Fruit fly (Drosophila melanogaster) whole organism, embryonic: ENCODE measurements around the gene CG7304.

Source experiments
- Atf-2 ChIP-seq: fragments of 200-800 bp; sonication (Bioruptor generic); optimal IDR thresholded peaks from 2 replicates; lab custom pipeline; 2016; ENCODE audit warnings: missing biosample characterization, missing genetic modification characterization
- Atf6 ChIP-seq: fragments of 200-800 bp; sonication (Bioruptor generic); IDR thresholded peaks from 2 replicates; pipeline ENCODE4 v1.3.6; 2022; ENCODE audit warnings: missing biosample characterization, missing genetic modification characterization
- CG10959 ChIP-seq: fragments of 200-800 bp; sonication (Bioruptor generic); IDR thresholded peaks from 2 replicates; pipeline ENCODE4 v1.3.6; 2022; ENCODE audit warnings: missing biosample characterization, missing genetic modification characterization
- CG10979 ChIP-seq: fragments of 200-800 bp; sonication (Bioruptor generic); optimal IDR thresholded peaks from 2 replicates; lab custom pipeline; 2018; ENCODE audit warnings: missing biosample characterization, mild to moderate bottlenecking, missing genetic modification characterization, moderate library complexity
- CG12942 ChIP-seq: fragments of 200-800 bp; sonication (Bioruptor generic); optimal IDR thresholded peaks from 3 replicates; lab custom pipeline; 2016; ENCODE audit warnings: missing biosample characterization, missing genetic modification characterization
- CG13424 ChIP-seq: fragments of 200-800 bp; sonication (Bioruptor generic); optimal IDR thresholded peaks from 2 replicates; lab custom pipeline; 2019; ENCODE audit warnings: missing biosample characterization, mild to moderate bottlenecking, missing genetic modification characterization, moderate library complexity
- CG1602 ChIP-seq: fragments of 200-800 bp; sonication (Bioruptor generic); optimal IDR thresholded peaks from 3 replicates; lab custom pipeline; 2016; ENCODE audit warnings: missing biosample characterization, missing genetic modification characterization
- CG16863 ChIP-seq: fragments of 200-800 bp; sonication (Bioruptor generic); optimal IDR thresholded peaks from 3 replicates; lab custom pipeline; 2016; ENCODE audit warnings: missing biosample characterization, missing genetic modification characterization
- CG1792 ChIP-seq: fragments of 200-800 bp; sonication (Bioruptor generic); optimal IDR thresholded peaks from 2 replicates; lab custom pipeline; 2016; ENCODE audit warnings: missing biosample characterization, missing genetic modification characterization
- CG18476 ChIP-seq: fragments of 200-800 bp; sonication (Bioruptor generic); optimal IDR thresholded peaks from 2 replicates; lab custom pipeline; 2016; ENCODE audit warnings: missing biosample characterization, mild to moderate bottlenecking, missing genetic modification characterization
- CG18619 ChIP-seq: fragments of 200-800 bp; sonication (Bioruptor generic); optimal IDR thresholded peaks from 3 replicates; lab custom pipeline; 2017; ENCODE audit warnings: missing biosample characterization, mild to moderate bottlenecking, missing genetic modification characterization
- CG4820 ChIP-seq: fragments of 200-800 bp; sonication (Bioruptor generic); optimal IDR thresholded peaks from 3 replicates; lab custom pipeline; 2016; ENCODE audit warnings: missing biosample characterization, missing genetic modification characterization
- CG6254 ChIP-seq: fragments of 200-800 bp; sonication (Bioruptor generic); optimal IDR thresholded peaks from 3 replicates; lab custom pipeline; 2017; ENCODE audit warnings: mild to moderate bottlenecking, missing biosample characterization, missing genetic modification reagents, missing genetic modification characterization
- CG6689 ChIP-seq: fragments of 200-800 bp; sonication (Bioruptor generic); IDR thresholded peaks from 2 replicates; pipeline ENCODE4 v1.3.6; 2022; ENCODE audit warnings: missing biosample characterization, missing genetic modification characterization
- CG7357 ChIP-seq: fragments of 200-800 bp; sonication (Bioruptor generic); IDR thresholded peaks from 3 replicates; pipeline ENCODE4 v1.3.6; 2022; ENCODE audit warnings: missing biosample characterization, missing genetic modification characterization
- CG7786 ChIP-seq: fragments of 200-800 bp; sonication (Bioruptor generic); optimal IDR thresholded peaks from 2 replicates; lab custom pipeline; 2016; ENCODE audit warnings: missing biosample characterization, missing genetic modification characterization
- CG9215 ChIP-seq: fragments of 200-800 bp; sonication (Bioruptor generic); IDR thresholded peaks from 2 replicates; pipeline ENCODE4 v1.3.6; 2022; ENCODE audit warnings: missing biosample characterization, missing genetic modification characterization
- CHES-1-like ChIP-seq: fragments of 200-800 bp; sonication (Bioruptor generic); optimal IDR thresholded peaks from 2 replicates; lab custom pipeline; 2016; ENCODE audit warnings: missing biosample characterization, missing genetic modification characterization
- Chrac-16 ChIP-seq: fragments of 200-800 bp; sonication (Bioruptor generic); optimal IDR thresholded peaks from 3 replicates; lab custom pipeline; 2016; ENCODE audit warnings: missing biosample characterization, missing genetic modification characterization
- Deaf1 ChIP-seq: fragments of 200-800 bp; optimal IDR thresholded peaks from 3 replicates; lab custom pipeline; 2019; ENCODE audit warnings: missing biosample characterization, mild to moderate bottlenecking, missing genetic modification characterization, moderate library complexity
- Dref ChIP-seq: fragments of 200-800 bp; sonication (Bioruptor generic); IDR thresholded peaks from 2 replicates; pipeline ENCODE4 v1.3.6; 2022; ENCODE audit warnings: missing biosample characterization, missing genetic modification characterization
- E2f2 ChIP-seq: fragments of 200-800 bp; sonication (Bioruptor generic); IDR thresholded peaks from 2 replicates; pipeline ENCODE4 v1.3.6; 2022; ENCODE audit warnings: missing biosample characterization, missing genetic modification characterization
- Elba2 ChIP-seq: fragments of 200-800 bp; sonication (Bioruptor generic); optimal IDR thresholded peaks from 3 replicates; lab custom pipeline; 2016; ENCODE audit warnings: missing biosample characterization, missing genetic modification characterization
- Ets97D ChIP-seq: fragments of 200-800 bp; sonication (Bioruptor generic); optimal IDR thresholded peaks from 3 replicates; lab custom pipeline; 2016; ENCODE audit warnings: missing biosample characterization, missing genetic modification characterization
- Gsc ChIP-seq: fragments of 200-800 bp; sonication (Bioruptor generic); IDR thresholded peaks from 2 replicates; pipeline ENCODE4 v1.3.6; 2022; ENCODE audit warnings: missing biosample characterization, missing genetic modification characterization
- Med ChIP-seq: fragments of 200-800 bp; sonication (Bioruptor generic); peaks from one replicate; lab custom pipeline; 2016; ENCODE audit warnings: missing biosample characterization, missing genetic modification characterization, mild to moderate bottlenecking, inconsistent platforms, moderate library complexity
- NC2α ChIP-seq: fragments of 200-800 bp; sonication (Bioruptor generic); optimal IDR thresholded peaks from 2 replicates; lab custom pipeline; 2016; ENCODE audit warnings: missing biosample characterization, missing genetic modification characterization
- NK7.1 ChIP-seq: fragments of 200-800 bp; sonication (Bioruptor generic); optimal IDR thresholded peaks from 3 replicates; lab custom pipeline; 2016; ENCODE audit warnings: missing biosample characterization, missing genetic modification characterization
- Neu2 ChIP-seq: fragments of 200-800 bp; sonication (Bioruptor generic); optimal IDR thresholded peaks from 3 replicates; lab custom pipeline; 2016; ENCODE audit warnings: missing biosample characterization, missing genetic modification characterization, borderline replicate concordance
- Nf-YA ChIP-seq: fragments of 200-800 bp; sonication (Bioruptor generic); IDR thresholded peaks from 2 replicates; pipeline ENCODE4 v1.3.6; 2022; ENCODE audit warnings: missing biosample characterization, missing genetic modification characterization
- Nf-YB ChIP-seq: fragments of 200-800 bp; sonication (Bioruptor generic); optimal IDR thresholded peaks from 3 replicates; lab custom pipeline; 2019; ENCODE audit warnings: missing biosample characterization, mild to moderate bottlenecking, missing genetic modification characterization, moderate library complexity
- Sox100B ChIP-seq: fragments of 200-800 bp; sonication (Bioruptor generic); optimal IDR thresholded peaks from 3 replicates; lab custom pipeline; 2018; ENCODE audit warnings: missing biosample characterization, mild to moderate bottlenecking, missing genetic modification characterization
- Stat92E ChIP-seq, 3 experiments: fragments of >200 bp in 2 of 3; fragments of 200-800 bp in 1 of 3; sonication (Bioruptor generic) in 1 of 3; optimal IDR thresholded peaks; 2 replicates each; lab custom pipeline; 2017 to 2019; ENCODE audit warnings: missing biosample characterization in 3 of 3, missing genetic modification characterization in 3 of 3, mild to moderate bottlenecking in 1 of 3, moderate library complexity in 1 of 3
- Xrp1 ChIP-seq: fragments of 200-800 bp; sonication (Bioruptor generic); IDR thresholded peaks from 2 replicates; pipeline ENCODE4 v1.3.6; 2022; ENCODE audit warnings: missing biosample characterization, missing genetic modification characterization
- az2 ChIP-seq: fragments of 200-800 bp; sonication (Bioruptor generic); optimal IDR thresholded peaks from 3 replicates; lab custom pipeline; 2016; ENCODE audit warnings: missing biosample characterization, missing genetic modification characterization
- btn ChIP-seq: fragments of 200-800 bp; sonication (Bioruptor generic); optimal IDR thresholded peaks from 2 replicates; lab custom pipeline; 2016; ENCODE audit warnings: missing biosample characterization, missing genetic modification characterization
- cato ChIP-seq: fragments of 200-800 bp; sonication (Bioruptor generic); optimal IDR thresholded peaks from 2 replicates; lab custom pipeline; 2016; ENCODE audit warnings: missing biosample characterization, missing genetic modification characterization, borderline replicate concordance
- chn ChIP-seq: fragments of 200-800 bp; sonication (Bioruptor generic); optimal IDR thresholded peaks from 2 replicates; lab custom pipeline; 2016; ENCODE audit warnings: missing biosample characterization, missing genetic modification characterization
- dmrt99B ChIP-seq: fragments of 200-800 bp; sonication (Bioruptor generic); optimal IDR thresholded peaks from 2 replicates; lab custom pipeline; 2018; ENCODE audit warnings: missing biosample characterization, mild to moderate bottlenecking, missing genetic modification characterization, moderate library complexity
- dysf ChIP-seq: fragments of 200-800 bp; sonication (Bioruptor generic); IDR thresholded peaks from 3 replicates; pipeline ENCODE4 v1.3.6; 2022; ENCODE audit warnings: missing biosample characterization, missing genetic modification characterization
- hbn ChIP-seq: fragments of 200-800 bp; sonication (Bioruptor generic); IDR thresholded peaks from 2 replicates; pipeline ENCODE4 v1.3.6; 2022; ENCODE audit warnings: missing biosample characterization, missing genetic modification characterization; ENCODE audit not compliant: partially characterized antibody
- ind ChIP-seq: fragments of 200-800 bp; sonication (Bioruptor generic); optimal IDR thresholded peaks from 3 replicates; lab custom pipeline; 2016; ENCODE audit warnings: missing biosample characterization, missing genetic modification characterization
- lilli ChIP-seq: fragments of 200-800 bp; sonication (Bioruptor generic); optimal IDR thresholded peaks from 3 replicates; lab custom pipeline; 2016; ENCODE audit warnings: missing biosample characterization, missing genetic modification characterization
- oc ChIP-seq: fragments of 200-800 bp; sonication (Bioruptor generic); optimal IDR thresholded peaks from 2 replicates; lab custom pipeline; 2018; ENCODE audit warnings: missing biosample characterization, mild to moderate bottlenecking, missing genetic modification characterization, moderate library complexity
- org-1 ChIP-seq: fragments of 200-800 bp; sonication (Bioruptor generic); optimal IDR thresholded peaks from 2 replicates; lab custom pipeline; 2017; ENCODE audit warnings: missing biosample characterization, missing genetic modification characterization
- otp ChIP-seq: fragments of 200-800 bp; sonication (Bioruptor generic); IDR thresholded peaks from 3 replicates; pipeline ENCODE4, ENCODE4 v1.3.6; 2022; ENCODE audit warnings: missing biosample characterization, missing genetic modification characterization
- sc ChIP-seq, 3 experiments: fragments of >200 bp in 2 of 3; fragments of 200-800 bp in 1 of 3; sonication (Bioruptor generic) in 1 of 3; optimal IDR thresholded peaks; 2 replicates in 2 of 3; 3 replicates in 1 of 3; lab custom pipeline; 2017; ENCODE audit warnings: mild to moderate bottlenecking in 1 of 3, missing biosample characterization in 1 of 3, missing genetic modification characterization in 1 of 3, missing genetic modification reagents in 1 of 3
- sens ChIP-seq: fragments of 200-800 bp; sonication (Bioruptor generic); peaks from one replicate; lab custom pipeline; 2016; ENCODE audit warnings: missing biosample characterization, missing genetic modification characterization
- tin ChIP-seq: fragments of 200-800 bp; sonication (Bioruptor generic); optimal IDR thresholded peaks from 3 replicates; lab custom pipeline; 2016; ENCODE audit warnings: missing biosample characterization, missing genetic modification characterization
- tio ChIP-seq: fragments of 200-800 bp; sonication (Bioruptor generic); optimal IDR thresholded peaks from 2 replicates; lab custom pipeline; 2017; ENCODE audit warnings: missing biosample characterization, missing genetic modification characterization, inconsistent platforms
- vvl ChIP-seq: fragments of 200-800 bp; sonication (Bioruptor generic); IDR thresholded peaks from 2 replicates; pipeline ENCODE4 v1.3.6; 2022; ENCODE audit warnings: missing biosample characterization, missing genetic modification characterization

CG7304 gene

dm6 chr3L:15675111-15675510, 4.4 kb upstream of the CG7304 start (continued):
- TF ChIP-seq tio (GFP tag; lab: Kevin White, UChicago) (peak; percentile 48), tin (GFP tag; lab: Kevin White, UChicago) (peak; percentile 78), CG18476 (peak; percentile 51), Deaf1 (tag; lab: Kevin White, UChicago) (peak; percentile 15), Nf-YB (GFP tag; lab: Kevin White, UChicago) (peak; percentile 45), CG7357 (GFP tag; lab: Robert Waterston, UW) (peak; percentile 36; the same call in 1 of the 3 replicates), btn (GFP tag; lab: Kevin White, UChicago) (peak; percentile 59), sc (optimal IDR thresholded peaks at IDR 0.05; lab: Kevin White, UChicago) (no peak), sc (GFP tag; optimal IDR thresholded peaks at IDR 0.05; lab: Kevin White, UChicago) (peak; percentile 83), CG18619 (GFP tag; lab: Kevin White, UChicago) (peak; percentile 12), az2 (GFP tag; lab: Kevin White, UChicago) (peak; percentile 78), sens (GFP tag; lab: Kevin White, UChicago) (peak; percentile 99), CG10959 (GFP tag; lab: Robert Waterston, UW) (peak; percentile 85), Gsc (GFP tag; lab: Robert Waterston, UW) (peak; percentile 50; the same call in 1 of the 2 replicates), Sox100B (GFP tag; lab: Kevin White, UChicago) (peak; percentile 50), Elba2 (GFP tag; lab: Kevin White, UChicago) (peak; percentile 9), E2f2 (no peak), Chrac-16 (GFP tag; lab: Kevin White, UChicago) (peak; percentile 74), CG10979 (tag; lab: Kevin White, UChicago) (peak; percentile 93), cato (GFP tag; lab: Kevin White, UChicago) (peak; percentile 27), CG9215 (GFP tag; lab: Robert Waterston, UW) (0 out of 2 replicates have a peak, but pooled peaks have one; percentile 13), Ets97D (GFP tag; lab: Kevin White, UChicago) (no peak), otp (peak; percentile 79; the same call in 2 of the 3 replicates), vvl (GFP tag; lab: Robert Waterston, UW) (peak; percentile 84), Dref (GFP tag; lab: Robert Waterston, UW) (no peak), CG16863 (GFP tag; lab: Kevin White, UChicago) (peak; percentile 58), Med (peak; percentile 85), CG13424 (tag; lab: Kevin White, UChicago) (peak; percentile 61), Neu2 (GFP tag; lab: Kevin White, UChicago) (no peak), ind (peak; percentile 49), CG12942 (GFP tag; lab: Kevin White, UChicago) (peak; percentile 52), hbn (GFP tag; lab: Robert Waterston, UW) (no peak), Xrp1 (peak; percentile 92), CG7786 (GFP tag; lab: Kevin White, UChicago) (peak; percentile 44), chn (GFP tag; lab: Kevin White, UChicago) (peak; percentile 78), Atf-2 (GFP tag; lab: Kevin White, UChicago) (peak; percentile 54), Stat92E (GFP tag; optimal IDR thresholded peaks at IDR 0.05; lab: Kevin White, UChicago) (peak in 1 of 3 experiments; percentile 51), org-1 (GFP tag; lab: Kevin White, UChicago) (peak; percentile 71), CG1602 (GFP tag; lab: Kevin White, UChicago) (peak; percentile 76), CG1792 (peak; percentile 9), lilli (GFP tag; lab: Kevin White, UChicago) (peak; percentile 26), CG6254 (peak; percentile 81), dysf (peak; percentile 28; the same call in 1 of the 3 replicates), dmrt99B (tag; lab: Kevin White, UChicago) (peak; percentile 56), Nf-YA (GFP tag; lab: Robert Waterston, UW) (no peak), CG6689 (peak; percentile 73), CG4820 (peak; percentile 75), NC2α (peak; percentile 28), NK7.1 (GFP tag; lab: Kevin White, UChicago) (peak; percentile 5), oc (tag; lab: Kevin White, UChicago) (peak; percentile 68), CHES-1-like (GFP tag; lab: Kevin White, UChicago) (peak; percentile 30), Atf6 (GFP tag; lab: Robert Waterston, UW) (no peak)
